Worm (Caenorhabditis elegans): ENCODE results near the gene lnp-1.

lnp-1 gene

ce11 chrX:4628817-4629575 lies 40.4 kb downstream of the lnp-1 start (continued):
- TF ChIP-seq ceh-63 (GFP tag; optimal IDR thresholded peaks at IDR 0.05) (no peak), aha-1 (tag; optimal IDR thresholded peaks at IDR 0.05) (no peak), dsc-1 (tag; optimal IDR thresholded peaks at IDR 0.05) (peak; percentile 94), hlh-17 (GFP tag; optimal IDR thresholded peaks at IDR 0.05; ENCODE audit: borderline replicate concordance) (no peak), jun-1 (tag; optimal IDR thresholded peaks at IDR 0.05) (no peak), elt-2 (tag; optimal IDR thresholded peaks at IDR 0.05) (no peak), C16A3.4 (tag; optimal IDR thresholded peaks at IDR 0.05) (no peak), tbx-2 (tag; optimal IDR thresholded peaks at IDR 0.05) (no peak), lsy-2 (tag; optimal IDR thresholded peaks at IDR 0.05) (peak in 1 of 2 experiments; percentile 12), mep-1 (tag; optimal IDR thresholded peaks at IDR 0.05) (peak; percentile 7), ceh-8 (GFP tag; optimal IDR thresholded peaks at IDR 0.05) (no peak), fkh-4 (tag; optimal IDR thresholded peaks at IDR 0.05; ENCODE audit: borderline replicate concordance) (no peak), unc-86 (tag; optimal IDR thresholded peaks at IDR 0.05) (peak; percentile 37), ztf-11 (tag; optimal IDR thresholded peaks at IDR 0.05) (peak in 1 of 2 experiments; percentile 25), pag-3 (tag; optimal IDR thresholded peaks at IDR 0.05; ENCODE audit: borderline replicate concordance, insufficient read depth) (no peak), nhr-28 (tag; optimal IDR thresholded peaks at IDR 0.05) (no peak), C34B4.2 (tag; optimal IDR thresholded peaks at IDR 0.05) (no peak), lin-15B (tag; optimal IDR thresholded peaks at IDR 0.05) (no peak), unc-62 (GFP tag; optimal IDR thresholded peaks at IDR 0.05) (no peak), fkh-10 (GFP tag; optimal IDR thresholded peaks at IDR 0.05) (no peak), nhr-47 (tag; optimal IDR thresholded peaks at IDR 0.05) (peak; percentile 10), hpl-2 (GFP tag; optimal IDR thresholded peaks at IDR 0.05) (no peak), ces-1 (GFP tag; optimal IDR thresholded peaks at IDR 0.05) (no peak), egl-27 (tag; optimal IDR thresholded peaks at IDR 0.05) (no peak), elt-3 (tag; optimal IDR thresholded peaks at IDR 0.05) (no peak), mef-2 (tag; optimal IDR thresholded peaks at IDR 0.05) (no peak), Y116A8C.19 (tag; optimal IDR thresholded peaks at IDR 0.05; ENCODE audit: borderline replicate concordance) (no peak), zag-1 (tag; optimal IDR thresholded peaks at IDR 0.05) (no peak), lin-14 (GFP tag; optimal IDR thresholded peaks at IDR 0.05) (peak; percentile 32), F16B12.6 (tag; optimal IDR thresholded peaks at IDR 0.05) (no peak), skn-1 (tag; optimal IDR thresholded peaks at IDR 0.05) (no peak)

ce11 chrX:4632088-4632487 lies 43.5 kb downstream of the lnp-1 start, which contains the start of gene slcr-46.1:
Gene slcr-46.1 (plus strand): TSS chrX:4632361.
- no peak for TF ChIP-seq lin-13 (GFP tag; optimal IDR thresholded peaks at IDR 0.05)
- TF ChIP-seq elt-2 (tag; optimal IDR thresholded peaks at IDR 0.05) = peak; percentile 24
- no peak for TF ChIP-seq ztf-4 (tag; optimal IDR thresholded peaks at IDR 0.05)
- TF ChIP-seq unc-130 (tag; optimal IDR thresholded peaks at IDR 0.05) = no peak
- no peak for TF ChIP-seq mef-2 (tag; optimal IDR thresholded peaks at IDR 0.05)
- TF ChIP-seq nhr-47 (tag; optimal IDR thresholded peaks at IDR 0.05) = no peak

ce11 chrX:4635643-4636042 lies 47.1 kb downstream of the lnp-1 start:
- TF ChIP-seq zip-4 (GFP tag; optimal IDR thresholded peaks at IDR 0.05) = no peak
- no peak for TF ChIP-seq unc-30 (tag; optimal IDR thresholded peaks at IDR 0.05)
- TF ChIP-seq mab-9 (GFP tag; IDR thresholded peaks at IDR 0.05) = no peak
- peak; percentile 46 for TF ChIP-seq swsn-7 (tag; optimal IDR thresholded peaks at IDR 0.05)
- TF ChIP-seq fkh-10 (GFP tag; optimal IDR thresholded peaks at IDR 0.05) = no peak
- TF ChIP-seq unc-62 (GFP tag; optimal IDR thresholded peaks at IDR 0.05) = no peak
- TF ChIP-seq Y116A8C.19 (tag; optimal IDR thresholded peaks at IDR 0.05; ENCODE audit: borderline replicate concordance) = no peak
- TF ChIP-seq nhr-11 (tag; optimal IDR thresholded peaks at IDR 0.05) = no peak
- TF ChIP-seq ets-5 (GFP tag; IDR thresholded peaks at IDR 0.05) = no peak
- no peak for TF ChIP-seq nhr-28 (tag; optimal IDR thresholded peaks at IDR 0.05)
- no peak for TF ChIP-seq ceh-8 (GFP tag; optimal IDR thresholded peaks at IDR 0.05)
- TF ChIP-seq fos-1 (tag; optimal IDR thresholded peaks at IDR 0.05) = no peak
- TF ChIP-seq pax-3 (tag; optimal IDR thresholded peaks at IDR 0.05) = no peak
- TF ChIP-seq tbx-2 (tag; optimal IDR thresholded peaks at IDR 0.05) = peak; percentile 46
- peak; percentile 2 to 26 (median 8) for TF ChIP-seq dpl-1 (GFP tag; optimal IDR thresholded peaks at IDR 0.05)
- peak; percentile 61 for TF ChIP-seq skn-1 (tag; optimal IDR thresholded peaks at IDR 0.05)
- peak in 1 of 2 experiments; percentile 89 for TF ChIP-seq mdl-1 (tag; optimal IDR thresholded peaks at IDR 0.05)
- no peak for TF ChIP-seq nhr-76 (tag; optimal IDR thresholded peaks at IDR 0.05)
- no peak for TF ChIP-seq ceh-90 (tag; optimal IDR thresholded peaks at IDR 0.05)
- TF ChIP-seq sox-4 (tag; optimal IDR thresholded peaks at IDR 0.05) = no peak
- TF ChIP-seq C16A3.4 (tag; optimal IDR thresholded peaks at IDR 0.05) = peak; percentile 43
- no peak for TF ChIP-seq nhr-84 (tag; optimal IDR thresholded peaks at IDR 0.05)
- no peak for TF ChIP-seq hpl-2 (GFP tag; optimal IDR thresholded peaks at IDR 0.05)
